Fruit fly (Drosophila melanogaster): ENCODE measurements around the gene CG9004.
A peak's percentile ranks its signal among the peaks of the same experiment; 100 is the strongest.

The CG9004 gene

DNA sequence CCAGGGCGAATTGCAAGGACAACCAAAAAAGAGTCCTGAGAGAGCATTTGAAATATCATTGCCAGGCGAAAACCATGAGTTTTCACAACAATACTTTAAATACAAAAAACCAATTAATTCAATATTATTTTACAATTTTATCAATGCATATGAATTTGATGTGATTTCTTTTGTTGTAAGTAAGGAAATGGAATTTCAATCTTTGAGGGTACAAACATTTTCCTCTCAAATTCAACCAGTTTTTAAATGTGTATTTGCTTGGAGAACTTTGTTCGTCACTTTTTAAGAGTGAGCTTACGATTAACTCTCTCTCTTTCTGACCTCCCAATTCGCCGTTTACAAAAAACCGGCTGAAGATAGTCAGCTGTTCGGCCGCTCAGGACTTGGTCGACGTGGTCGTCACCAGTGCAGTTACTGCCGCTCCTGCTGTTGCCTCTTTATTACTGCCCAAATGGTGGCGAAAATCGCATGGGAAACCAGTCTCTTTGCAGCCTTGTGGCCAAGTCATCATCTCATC lies 38.1 kb downstream of the CG9004 start (continued):
- TF ChIP-seq sug (tag; optimal IDR thresholded peaks at IDR 0.05): peak; percentile 48
- no peak for TF ChIP-seq nerfin-1 (tag; optimal IDR thresholded peaks at IDR 0.05)
- peak; percentile 74; the same call in 2 of the 3 replicates for TF ChIP-seq dysf (GFP tag; IDR thresholded peaks at IDR 0.05)
- peak; percentile 46 for TF ChIP-seq CoRest (tag; optimal IDR thresholded peaks at IDR 0.05)
- peak; percentile 69; the same call in 2 of the 3 replicates for TF ChIP-seq Dbx (GFP tag; IDR thresholded peaks at IDR 0.05)
- peak; percentile 51 for TF ChIP-seq Hand (GFP tag; optimal IDR thresholded peaks at IDR 0.05)
- TF ChIP-seq Trl (optimal IDR thresholded peaks at IDR 0.05): peak; percentile 31 to 66
- TF ChIP-seq Trl (GFP tag; optimal IDR thresholded peaks at IDR 0.05): no peak
- TF ChIP-seq pho (GFP tag; optimal IDR thresholded peaks at IDR 0.05): peak; percentile 28
- no peak for TF ChIP-seq gro (GFP tag; optimal IDR thresholded peaks at IDR 0.05)
- TF ChIP-seq CG7372 (GFP tag; IDR thresholded peaks at IDR 0.05): peak; percentile 32; the same call in 1 of the 2 replicates
- peak; percentile 36 for TF ChIP-seq Sox100B (GFP tag; optimal IDR thresholded peaks at IDR 0.05)
- TF ChIP-seq kah (GFP tag; optimal IDR thresholded peaks at IDR 0.05): no peak
- no peak for TF ChIP-seq CG11247 (GFP tag; IDR thresholded peaks at IDR 0.05)
- TF ChIP-seq CG17361 (GFP tag; IDR thresholded peaks at IDR 0.05): no peak
- peak; percentile 28 for TF ChIP-seq mam (GFP tag; optimal IDR thresholded peaks at IDR 0.05)
- TF ChIP-seq CG4424 (GFP tag; optimal IDR thresholded peaks at IDR 0.05): peak; percentile 6
- no peak for TF ChIP-seq her (GFP tag; optimal IDR thresholded peaks at IDR 0.05)
- no peak for TF ChIP-seq CG17802 (tag; optimal IDR thresholded peaks at IDR 0.05)
- no peak for TF ChIP-seq odd (GFP tag; optimal IDR thresholded peaks at IDR 0.05)
- TF ChIP-seq CG4854 (GFP tag; optimal IDR thresholded peaks at IDR 0.05): no peak
- no peak for TF ChIP-seq pros (GFP tag; optimal IDR thresholded peaks at IDR 0.05)
- no peak for TF ChIP-seq sim (GFP tag; IDR thresholded peaks at IDR 0.05)
- TF ChIP-seq gsb-n (tag; optimal IDR thresholded peaks at IDR 0.05): no peak
- no peak for TF ChIP-seq zen2 (GFP tag; IDR thresholded peaks at IDR 0.05; ENCODE audit: partially characterized antibody)
- peak; percentile 57; the same call in 2 of the 3 replicates for TF ChIP-seq CG11695 (GFP tag; IDR thresholded peaks at IDR 0.05)
- 0 out of 2 replicates have a peak, but pooled peaks have one; percentile 29 for TF ChIP-seq CG3847 (GFP tag; IDR thresholded peaks at IDR 0.05)
- TF ChIP-seq run (tag; optimal IDR thresholded peaks at IDR 0.05): no peak
- no peak for TF ChIP-seq twi (tag; optimal IDR thresholded peaks at IDR 0.05)
- no peak for TF ChIP-seq zfh2 (GFP tag; optimal IDR thresholded peaks at IDR 0.05)
- peak; percentile 51 for TF ChIP-seq CG17359 (tag; optimal IDR thresholded peaks at IDR 0.05)
- TF ChIP-seq CG17328 (GFP tag; IDR thresholded peaks at IDR 0.05): peak; percentile 10; the same call in 1 of the 2 replicates
- peak; percentile 48 for TF ChIP-seq CG9727 (GFP tag; optimal IDR thresholded peaks at IDR 0.05)
- peak; percentile 2 for TF ChIP-seq az2 (GFP tag; optimal IDR thresholded peaks at IDR 0.05)
- TF ChIP-seq tgo (GFP tag; IDR thresholded peaks at IDR 0.05): peak; percentile 60; the same call in 2 of the 3 replicates
- TF ChIP-seq CG32772 (GFP tag; IDR thresholded peaks at IDR 0.05): peak; percentile 48; the same call in 1 of the 2 replicates
- TF ChIP-seq Camta (GFP tag; optimal IDR thresholded peaks at IDR 0.05): no peak
- no peak for TF ChIP-seq CG1602 (GFP tag; optimal IDR thresholded peaks at IDR 0.05)
- TF ChIP-seq CG34422 (GFP tag; IDR thresholded peaks at IDR 0.05): no peak
- no peak for TF ChIP-seq CG12071 (GFP tag; optimal IDR thresholded peaks at IDR 0.05)
- no peak for TF ChIP-seq ssp (GFP tag; IDR thresholded peaks at IDR 0.05)
- peak; percentile 73 for TF ChIP-seq Atf6 (GFP tag; IDR thresholded peaks at IDR 0.05)
- TF ChIP-seq CG4820 (GFP tag; optimal IDR thresholded peaks at IDR 0.05): no peak
- TF ChIP-seq scrt (GFP tag; optimal IDR thresholded peaks at IDR 0.05): peak; percentile 38
- TF ChIP-seq Ravus (GFP tag; IDR thresholded peaks at IDR 0.05): no peak
- peak; percentile 33 for TF ChIP-seq exex (tag; optimal IDR thresholded peaks at IDR 0.05)
- no peak for TF ChIP-seq ftz-f1 (GFP tag; optimal IDR thresholded peaks at IDR 0.05)
- TF ChIP-seq CG18619 (GFP tag; optimal IDR thresholded peaks at IDR 0.05): peak; percentile 25
- TF ChIP-seq Fer3 (tag; optimal IDR thresholded peaks at IDR 0.05): peak; percentile 56
- TF ChIP-seq fd102C (GFP tag; optimal IDR thresholded peaks at IDR 0.05): no peak
- 0 out of 2 replicates have a peak, but pooled peaks have one; percentile 23 for TF ChIP-seq CG11696 (GFP tag; IDR thresholded peaks at IDR 0.05)
- no peak for TF ChIP-seq grn (GFP tag; optimal IDR thresholded peaks at IDR 0.05)
